Fruit fly (Drosophila melanogaster) Kc167 (cell line): ENCODE results near the gene CG6126.

Experiments used
- Sin3A ChIP-seq: fragments of >200 bp; optimal IDR thresholded peaks from 2 replicates; lab custom pipeline; 2018; ENCODE audit warnings: missing external identifiers
- h ChIP-seq: fragments of >200 bp; optimal IDR thresholded peaks from 3 replicates; lab custom pipeline; 2018; ENCODE audit warnings: missing external identifiers
- insv ChIP-seq: fragments of >200 bp; optimal IDR thresholded peaks from 3 replicates; lab custom pipeline; 2018; ENCODE audit warnings: missing external identifiers
- psq ChIP-seq: fragments of >200 bp; optimal IDR thresholded peaks from 2 replicates; lab custom pipeline; 2017; ENCODE audit warnings: missing external identifiers
- ttk ChIP-seq: sonication (Bioruptor generic); optimal IDR thresholded peaks from 2 replicates; lab custom pipeline; 2017; ENCODE audit warnings: missing external identifiers

DNA sequence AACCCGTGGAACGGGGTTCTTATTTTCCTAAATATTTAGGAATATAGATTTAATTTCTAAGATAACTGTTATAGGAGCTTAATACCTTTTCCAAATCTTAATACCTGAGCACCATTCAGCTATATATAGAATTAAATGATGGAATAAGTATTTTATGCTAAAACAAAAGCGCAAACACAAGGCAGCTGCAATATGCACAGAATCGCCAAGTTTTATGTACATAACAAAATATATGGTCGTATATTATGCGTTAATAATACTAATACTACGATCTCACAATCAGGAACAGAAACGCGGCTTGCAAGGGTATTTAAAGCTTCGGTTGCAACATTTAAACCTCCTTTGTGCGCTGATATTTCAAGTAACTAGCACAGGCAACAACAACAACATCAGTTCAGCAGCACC lies 31.9 kb upstream of the CG6126 start:
- TF ChIP-seq insv (lab: Kevin White, UChicago) (no peak), psq (lab: Kevin White, UChicago) (no peak), ttk (lab: Kevin White, UChicago) (no peak), h (no peak), Sin3A (no peak)
